Worm (Caenorhabditis elegans): ENCODE results near the gene F09C6.11.

DNA sequence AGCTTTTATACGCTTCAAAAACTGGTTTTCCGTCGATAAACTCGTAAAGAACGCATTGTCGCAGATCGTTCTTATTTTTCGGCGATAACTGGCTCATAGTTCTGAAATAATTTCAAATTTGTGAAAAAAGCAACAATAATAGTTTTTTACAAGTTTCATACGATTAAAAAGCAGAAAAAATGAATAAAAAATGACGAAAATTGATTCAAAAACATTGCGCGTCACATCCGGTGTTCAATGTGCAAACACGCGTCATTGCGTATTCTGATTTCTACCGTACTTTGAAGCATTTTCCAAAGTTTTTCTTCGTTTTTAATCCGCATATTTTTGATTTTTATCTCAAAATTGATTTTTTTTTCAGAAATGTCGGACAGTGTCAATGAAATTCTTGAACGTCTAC, 36.3 kb upstream of the F09C6.11 start, which contains the start of the genes fbxa-206 and Y102A5C.2:
- TF ChIP-seq sea-2 (GFP tag; optimal IDR thresholded peaks at IDR 0.05) (no peak), nhr-28 (tag; optimal IDR thresholded peaks at IDR 0.05) (no peak), lin-15B (tag; optimal IDR thresholded peaks at IDR 0.05) (no peak)
